Fruit fly (Drosophila melanogaster): ENCODE results near the gene cyst.

cyst gene

DNA sequence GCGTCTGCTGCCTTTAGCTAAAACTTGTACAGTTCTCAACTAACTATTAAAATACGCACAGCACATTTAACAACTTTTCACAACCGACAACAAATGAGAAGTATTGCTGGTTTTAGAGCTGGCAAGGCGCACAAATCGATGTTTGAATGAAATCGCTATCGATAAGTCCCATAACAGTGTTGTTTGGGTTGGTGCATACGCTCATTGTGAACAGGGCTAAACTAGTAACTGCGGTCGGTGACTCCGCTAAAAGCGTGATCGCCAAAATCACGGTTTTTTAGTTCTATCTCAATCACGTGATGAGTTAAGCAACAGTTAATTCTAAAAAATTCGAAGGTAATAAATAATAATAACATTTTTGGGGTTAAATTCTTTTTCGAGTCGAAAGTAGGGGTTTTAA is 55.2 kb downstream of the cyst start, which contains the start of gene Top2 (continued):
- TF ChIP-seq CG13123 (GFP tag; optimal IDR thresholded peaks at IDR 0.05): peak; percentile 47
- no peak for TF ChIP-seq Mrtf (GFP tag; IDR thresholded peaks at IDR 0.05)
- peak; percentile 44 for TF ChIP-seq bcd (GFP tag; optimal IDR thresholded peaks at IDR 0.05)
- peak; percentile 61 for TF ChIP-seq gro (GFP tag; optimal IDR thresholded peaks at IDR 0.05)
- peak; percentile 78 for TF ChIP-seq sens (GFP tag)
- peak; percentile 94 for TF ChIP-seq Lhr (GFP tag; optimal IDR thresholded peaks at IDR 0.05)
- no peak for TF ChIP-seq Hand (GFP tag; optimal IDR thresholded peaks at IDR 0.05)
- peak; percentile 23 for TF ChIP-seq CG4424 (GFP tag; optimal IDR thresholded peaks at IDR 0.05)
- TF ChIP-seq ac (GFP tag; optimal IDR thresholded peaks at IDR 0.05): no peak
- peak; percentile 58 for TF ChIP-seq Mad (GFP tag; optimal IDR thresholded peaks at IDR 0.05)
- TF ChIP-seq CG10565 (GFP tag; optimal IDR thresholded peaks at IDR 0.05): no peak
- peak; percentile 27 for TF ChIP-seq gsb-n (tag; optimal IDR thresholded peaks at IDR 0.05)
- TF ChIP-seq CG12769 (tag; optimal IDR thresholded peaks at IDR 0.05): peak; percentile 23
- no peak for TF ChIP-seq Hmx (GFP tag; optimal IDR thresholded peaks at IDR 0.05)
- peak; percentile 65 for TF ChIP-seq ftz-f1 (GFP tag; optimal IDR thresholded peaks at IDR 0.05)
- TF ChIP-seq her (GFP tag; optimal IDR thresholded peaks at IDR 0.05): peak; percentile 73
- TF ChIP-seq Antp (GFP tag; optimal IDR thresholded peaks at IDR 0.05): peak; percentile 43
- peak; percentile 36 for TF ChIP-seq phol (tag; optimal IDR thresholded peaks at IDR 0.05)
- peak; percentile 4 for TF ChIP-seq CG5245 (GFP tag; optimal IDR thresholded peaks at IDR 0.05)
- TF ChIP-seq MBD-R2 (GFP tag; IDR thresholded peaks at IDR 0.05): peak; percentile 89
- TF ChIP-seq CG17802 (tag; optimal IDR thresholded peaks at IDR 0.05): peak; percentile 100
- TF ChIP-seq ssp (GFP tag; IDR thresholded peaks at IDR 0.05): peak; percentile 83
- TF ChIP-seq CG10147 (GFP tag; optimal IDR thresholded peaks at IDR 0.05): peak; percentile 22
- peak; percentile 19; the same call in 1 of the 2 replicates for TF ChIP-seq Adf1 (GFP tag; IDR thresholded peaks at IDR 0.05)
- TF ChIP-seq crc (GFP tag; optimal IDR thresholded peaks at IDR 0.05): no peak
- TF ChIP-seq CG7786 (GFP tag; optimal IDR thresholded peaks at IDR 0.05): peak; percentile 21
- TF ChIP-seq unc-4 (GFP tag; IDR thresholded peaks at IDR 0.05; ENCODE audit: partially characterized antibody): peak; percentile 83
- peak; percentile 85 for TF ChIP-seq CG7963 (GFP tag; IDR thresholded peaks at IDR 0.05; ENCODE audit: partially characterized antibody)
- TF ChIP-seq Sin3A (optimal IDR thresholded peaks at IDR 0.05): peak; percentile 41
- TF ChIP-seq CG1603 (tag; optimal IDR thresholded peaks at IDR 0.05): peak; percentile 94
- peak; percentile 35 for TF ChIP-seq ind (GFP tag; optimal IDR thresholded peaks at IDR 0.05)
- peak; percentile 3 for TF ChIP-seq CG12942 (GFP tag; optimal IDR thresholded peaks at IDR 0.05)
- peak; percentile 43 for TF ChIP-seq Ssrp (tag; optimal IDR thresholded peaks at IDR 0.05)
- peak; percentile 48 for TF ChIP-seq NfI (GFP tag; optimal IDR thresholded peaks at IDR 0.05)
- TF ChIP-seq dpn (GFP tag; optimal IDR thresholded peaks at IDR 0.05): peak; percentile 50 to 70
- no peak for TF ChIP-seq Taf1 (GFP tag; IDR thresholded peaks at IDR 0.05)
- peak; percentile 12 for TF ChIP-seq tx (GFP tag; optimal IDR thresholded peaks at IDR 0.05)
- TF ChIP-seq Sry-β (GFP tag; optimal IDR thresholded peaks at IDR 0.05): peak; percentile 50
- TF ChIP-seq pb (GFP tag; optimal IDR thresholded peaks at IDR 0.05): peak; percentile 37
- TF ChIP-seq CG8290 (GFP tag; optimal IDR thresholded peaks at IDR 0.05): peak; percentile 81
- TF ChIP-seq CG8290 (tag; optimal IDR thresholded peaks at IDR 0.05): peak in 1 of 2 experiments; percentile 88
- TF ChIP-seq al (GFP tag; IDR thresholded peaks at IDR 0.05): no peak
- peak; percentile 54 for TF ChIP-seq B-H2 (GFP tag; optimal IDR thresholded peaks at IDR 0.05)
- TF ChIP-seq CG9727 (GFP tag; optimal IDR thresholded peaks at IDR 0.05): peak; percentile 24
- peak; percentile 39 for TF ChIP-seq jumu (GFP tag; optimal IDR thresholded peaks at IDR 0.05)
- TF ChIP-seq vfl (GFP tag; optimal IDR thresholded peaks at IDR 0.05): peak; percentile 52
- peak; percentile 81 for TF ChIP-seq inv (GFP tag; IDR thresholded peaks at IDR 0.05; ENCODE audit: partially characterized antibody)
- peak in 1 of 2 experiments; percentile 30 for TF ChIP-seq crp (GFP tag; optimal IDR thresholded peaks at IDR 0.05)
- TF ChIP-seq CG11456 (GFP tag; IDR thresholded peaks at IDR 0.05): peak; percentile 61; the same call in 1 of the 3 replicates
- peak; percentile 97 for TF ChIP-seq pzg (GFP tag; optimal IDR thresholded peaks at IDR 0.05)
- TF ChIP-seq HmgZ (tag; optimal IDR thresholded peaks at IDR 0.05): peak; percentile 84
- no peak for TF ChIP-seq CG2202 (tag; optimal IDR thresholded peaks at IDR 0.05)
